Fruit fly (Drosophila melanogaster): ENCODE data around the gene CG32081.

Gene CG32081

DNA sequence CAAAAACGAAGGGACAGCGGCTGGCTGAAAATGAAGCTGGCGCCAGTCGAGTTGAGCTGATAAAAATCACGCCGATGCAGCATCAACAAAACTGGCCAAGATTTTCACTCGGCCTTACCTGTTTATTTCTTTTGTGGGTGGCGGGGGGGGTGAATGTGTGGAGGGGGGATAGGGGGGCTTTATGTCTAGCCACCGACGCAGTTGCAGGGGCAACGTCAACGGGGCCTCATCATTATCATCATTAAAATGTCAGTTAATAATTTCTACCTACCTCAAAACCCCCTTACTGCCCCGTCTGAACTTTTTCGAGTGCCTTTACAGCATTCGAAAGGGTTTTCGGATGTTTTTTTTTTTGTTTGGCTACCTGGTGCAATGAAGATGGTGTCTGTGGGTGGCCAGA is 27.8 kb upstream of the CG32081 start:
- TF ChIP-seq inv (GFP tag; IDR thresholded peaks at IDR 0.05; ENCODE audit: partially characterized antibody) (no peak), aop (GFP tag; IDR thresholded peaks at IDR 0.05) (no peak), CG2712 (tag; optimal IDR thresholded peaks at IDR 0.05) (no peak), Hmr (GFP tag; optimal IDR thresholded peaks at IDR 0.05) (no peak), grn (GFP tag; optimal IDR thresholded peaks at IDR 0.05) (peak; percentile 14), Kr (GFP tag; optimal IDR thresholded peaks at IDR 0.05) (peak; percentile 13), tup (GFP tag; optimal IDR thresholded peaks at IDR 0.05) (no peak), tio (GFP tag; optimal IDR thresholded peaks at IDR 0.05) (no peak), CG12391 (tag; optimal IDR thresholded peaks at IDR 0.05) (no peak), fd64A (GFP tag; optimal IDR thresholded peaks at IDR 0.05) (no peak), hbn (GFP tag; IDR thresholded peaks at IDR 0.05; ENCODE audit: partially characterized antibody) (no peak), tx (GFP tag; optimal IDR thresholded peaks at IDR 0.05) (no peak), Ets97D (GFP tag; optimal IDR thresholded peaks at IDR 0.05) (no peak), mld (GFP tag; IDR thresholded peaks at IDR 0.05; ENCODE audit: partially characterized antibody) (no peak), Asciz (GFP tag; optimal IDR thresholded peaks at IDR 0.05) (no peak), kni (GFP tag; optimal IDR thresholded peaks at IDR 0.05) (peak; percentile 54), sqz (GFP tag; optimal IDR thresholded peaks at IDR 0.05) (peak; percentile 15), CG2889 (GFP tag; IDR thresholded peaks at IDR 0.05) (no peak), CG10147 (GFP tag; optimal IDR thresholded peaks at IDR 0.05) (no peak), gt (GFP tag; IDR thresholded peaks at IDR 0.05) (no peak), ttk (GFP tag; IDR thresholded peaks at IDR 0.05) (no peak), abd-A (tag; optimal IDR thresholded peaks at IDR 0.05) (no peak), CG4730 (GFP tag; IDR thresholded peaks at IDR 0.05) (no peak), crol (GFP tag; IDR thresholded peaks at IDR 0.05) (peak; percentile 76), Nf-YA (GFP tag; IDR thresholded peaks at IDR 0.05) (no peak), oc (tag; optimal IDR thresholded peaks at IDR 0.05) (peak; percentile 33), CG16813 (GFP tag; IDR thresholded peaks at IDR 0.05; ENCODE audit: partially characterized antibody) (no peak)

dm6 chr3L:11001719-11002118 is 25.7 kb upstream of the CG32081 start:
- TF ChIP-seq abd-A (tag; optimal IDR thresholded peaks at IDR 0.05): peak; percentile 73
- TF ChIP-seq kni (GFP tag; optimal IDR thresholded peaks at IDR 0.05): peak; percentile 31
- TF ChIP-seq tio (GFP tag; optimal IDR thresholded peaks at IDR 0.05): no peak
- TF ChIP-seq CG4360 (GFP tag; IDR thresholded peaks at IDR 0.05): no peak
- TF ChIP-seq crol (GFP tag; IDR thresholded peaks at IDR 0.05): peak; percentile 16; the same call in 1 of the 2 replicates
- no peak for TF ChIP-seq Hr78 (GFP tag; optimal IDR thresholded peaks at IDR 0.05)
- peak; percentile 42 for TF ChIP-seq Deaf1 (tag; optimal IDR thresholded peaks at IDR 0.05)
- no peak for TF ChIP-seq CG17802 (tag; optimal IDR thresholded peaks at IDR 0.05)
- TF ChIP-seq chinmo (GFP tag; IDR thresholded peaks at IDR 0.05; ENCODE audit: partially characterized antibody): peak; percentile 80; the same call in 2 of the 4 replicates
- peak; percentile 21 for TF ChIP-seq oc (tag; optimal IDR thresholded peaks at IDR 0.05)
- TF ChIP-seq grn (GFP tag; optimal IDR thresholded peaks at IDR 0.05): peak; percentile 4
- no peak for TF ChIP-seq Hsf (GFP tag; optimal IDR thresholded peaks at IDR 0.05)
- TF ChIP-seq Awh (GFP tag; IDR thresholded peaks at IDR 0.05): peak; percentile 56
- 0 out of 3 replicates have a peak, but pooled peaks have one; percentile 12 for TF ChIP-seq CG34224 (GFP tag; IDR thresholded peaks at IDR 0.05; ENCODE audit: partially characterized antibody)
- TF ChIP-seq klu (GFP tag; IDR thresholded peaks at IDR 0.05): peak; percentile 14; the same call in 1 of the 2 replicates

DNA sequence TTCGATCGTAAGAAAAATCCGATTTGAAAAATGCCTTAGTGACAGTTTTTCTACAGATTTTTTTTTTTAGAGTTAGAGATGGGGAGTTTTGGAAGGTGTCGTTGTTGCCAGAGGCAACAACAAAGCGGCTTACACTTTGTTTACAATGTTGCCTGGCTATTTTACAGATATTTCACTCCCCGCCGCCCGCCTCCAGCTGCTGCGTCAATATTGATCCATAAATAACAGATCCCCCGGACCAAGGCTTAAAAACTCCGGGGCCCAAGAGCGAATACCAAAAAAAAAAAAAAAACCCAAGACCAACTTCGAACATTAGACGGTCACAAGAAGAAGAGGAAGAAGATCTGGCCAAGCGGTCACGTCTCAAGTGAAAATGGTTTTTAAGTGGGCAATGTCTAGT is 24.5 kb upstream of the CG32081 start:
- TF ChIP-seq Fer2 (tag; optimal IDR thresholded peaks at IDR 0.05) (no peak), CG30020 (tag; optimal IDR thresholded peaks at IDR 0.05) (no peak), sens (GFP tag) (peak; percentile 66), Xrp1 (GFP tag; IDR thresholded peaks at IDR 0.05) (peak; percentile 48), Lhr (GFP tag; optimal IDR thresholded peaks at IDR 0.05) (no peak), ci (GFP tag; IDR thresholded peaks at IDR 0.05) (peak; percentile 49; the same call in 1 of the 3 replicates), wdn (GFP tag; IDR thresholded peaks at IDR 0.05) (no peak), lab (GFP tag; optimal IDR thresholded peaks at IDR 0.05) (peak; percentile 12), dmrt11E (tag; optimal IDR thresholded peaks at IDR 0.05) (no peak), CG9817 (tag; optimal IDR thresholded peaks at IDR 0.05) (no peak), z (GFP tag; IDR thresholded peaks at IDR 0.05) (0 out of 3 replicates have a peak, but pooled peaks have one; percentile 23), CG31224 (GFP tag; IDR thresholded peaks at IDR 0.05) (no peak), CG3726 (GFP tag; IDR thresholded peaks at IDR 0.05) (no peak)

All from whole organism, embryonic.